Fruit fly (Drosophila melanogaster) whole organism, embryonic: Measurements from ENCODE around the gene Or85b.

Source experiments
- Atf6 ChIP-seq: fragments of 200-800 bp; sonication (Bioruptor generic); IDR thresholded peaks from 2 replicates; pipeline ENCODE4 v1.3.6; 2022; ENCODE audit warnings: missing biosample characterization, missing genetic modification characterization
- Awh ChIP-seq: fragments of 200-800 bp; sonication (Bioruptor generic); IDR thresholded peaks from 2 replicates; pipeline ENCODE4, ENCODE4 v1.3.6; 2022; ENCODE audit warnings: missing biosample characterization, missing genetic modification characterization
- B-H1 ChIP-seq: fragments of 200-800 bp; sonication (Bioruptor generic); IDR thresholded peaks from 3 replicates; pipeline ENCODE4 v1.3.6; 2022; ENCODE audit warnings: missing biosample characterization, missing genetic modification characterization
- BtbVII ChIP-seq: fragments of 200-800 bp; sonication (Bioruptor generic); optimal IDR thresholded peaks from 3 replicates; lab custom pipeline; 2017; ENCODE audit warnings: missing biosample characterization, mild to moderate bottlenecking, missing genetic modification characterization
- CG10147 ChIP-seq: fragments of 200-800 bp; sonication (Bioruptor generic); optimal IDR thresholded peaks from 2 replicates; lab custom pipeline; 2019; ENCODE audit warnings: missing biosample characterization, mild to moderate bottlenecking, missing genetic modification characterization, moderate library complexity
- CG10274 ChIP-seq: fragments of 200-800 bp; sonication (Bioruptor generic); optimal IDR thresholded peaks from 3 replicates; lab custom pipeline; 2017; ENCODE audit warnings: missing biosample characterization, mild to moderate bottlenecking, missing genetic modification characterization
- CG11560 ChIP-seq: fragments of 200-800 bp; sonication (Bioruptor generic); IDR thresholded peaks from 3 replicates; pipeline ENCODE4 v1.3.6; 2022; ENCODE audit warnings: missing biosample characterization, missing genetic modification characterization
- CG13624 ChIP-seq: fragments of 200-800 bp; sonication (Bioruptor generic); optimal IDR thresholded peaks from 2 replicates; lab custom pipeline; 2016; ENCODE audit warnings: missing biosample characterization, missing genetic modification characterization
- CG14014 ChIP-seq: fragments of 200-800 bp; sonication (Bioruptor generic); IDR thresholded peaks from 2 replicates; pipeline ENCODE4 v1.3.6; 2022; ENCODE audit warnings: missing biosample characterization, missing genetic modification characterization
- CG15479 ChIP-seq: fragments of 200-800 bp; sonication (Bioruptor generic); optimal IDR thresholded peaks from 3 replicates; lab custom pipeline; 2019; ENCODE audit warnings: missing biosample characterization, mild to moderate bottlenecking, missing genetic modification characterization, moderate library complexity
- CG16813 ChIP-seq: fragments of 200-800 bp; sonication (Bioruptor generic); IDR thresholded peaks from 3 replicates; pipeline ENCODE4 v1.3.6; 2022; ENCODE audit warnings: missing biosample characterization, missing genetic modification characterization; ENCODE audit not compliant: partially characterized antibody
- CG16815 ChIP-seq: fragments of 200-800 bp; sonication (Bioruptor generic); optimal IDR thresholded peaks from 3 replicates; lab custom pipeline; 2017; ENCODE audit warnings: missing biosample characterization, mild to moderate bottlenecking, missing genetic modification characterization
- CG18262 ChIP-seq: fragments of 200-800 bp; optimal IDR thresholded peaks from 3 replicates; lab custom pipeline; 2019; ENCODE audit warnings: missing biosample characterization, mild to moderate bottlenecking, missing genetic modification characterization, moderate library complexity
- CG31224 ChIP-seq: fragments of 200-800 bp; sonication (Bioruptor generic); IDR thresholded peaks from 2 replicates; pipeline ENCODE4 v1.3.6; 2022; ENCODE audit warnings: missing biosample characterization, missing genetic modification characterization
- CG31365 ChIP-seq: fragments of 200-800 bp; sonication (Bioruptor generic); optimal IDR thresholded peaks from 2 replicates; lab custom pipeline; 2018; ENCODE audit warnings: missing biosample characterization, mild to moderate bottlenecking, missing genetic modification characterization
- CG34224 ChIP-seq: fragments of 200-800 bp; sonication (Bioruptor generic); IDR thresholded peaks from 3 replicates; pipeline ENCODE4 v1.3.6; 2022; ENCODE audit warnings: missing biosample characterization, missing genetic modification characterization; ENCODE audit not compliant: partially characterized antibody
- CG5180 ChIP-seq: fragments of 200-800 bp; sonication (Bioruptor generic); optimal IDR thresholded peaks from 3 replicates; lab custom pipeline; 2017; ENCODE audit warnings: missing biosample characterization, missing genetic modification characterization, mild to moderate bottlenecking, moderate library complexity, missing genetic modification reagents
- CG6689 ChIP-seq: fragments of 200-800 bp; sonication (Bioruptor generic); IDR thresholded peaks from 2 replicates; pipeline ENCODE4 v1.3.6; 2022; ENCODE audit warnings: missing biosample characterization, missing genetic modification characterization
- CG7745 ChIP-seq: fragments of 200-800 bp; sonication (Bioruptor generic); optimal IDR thresholded peaks from 2 replicates; lab custom pipeline; 2018; ENCODE audit warnings: missing biosample characterization, mild to moderate bottlenecking, missing genetic modification characterization, moderate library complexity
- CG9215 ChIP-seq: fragments of 200-800 bp; sonication (Bioruptor generic); IDR thresholded peaks from 2 replicates; pipeline ENCODE4 v1.3.6; 2022; ENCODE audit warnings: missing biosample characterization, missing genetic modification characterization
- CG9932 ChIP-seq: fragments of 200-800 bp; sonication (Bioruptor generic); IDR thresholded peaks from 2 replicates; pipeline ENCODE4 v1.3.6; 2022; ENCODE audit warnings: missing biosample characterization, missing genetic modification characterization
- D19A ChIP-seq: fragments of 200-800 bp; optimal IDR thresholded peaks from 3 replicates; lab custom pipeline; 2019; ENCODE audit warnings: missing biosample characterization, mild to moderate bottlenecking, missing genetic modification characterization, moderate library complexity
- Dfd ChIP-seq, 2 experiments: fragments of >200 bp; optimal IDR thresholded peaks; 2 replicates each; lab custom pipeline; 2017; ENCODE audit warnings: missing biosample characterization in 2 of 2, missing genetic modification characterization in 2 of 2
- Dll ChIP-seq: fragments of 200-800 bp; sonication (Bioruptor generic); IDR thresholded peaks from 4 replicates; pipeline ENCODE4 v1.3.6; 2022; ENCODE audit warnings: missing biosample characterization, missing genetic modification characterization; ENCODE audit not compliant: partially characterized antibody
- HLHmδ ChIP-seq: fragments of 200-800 bp; sonication (Bioruptor generic); optimal IDR thresholded peaks from 2 replicates; lab custom pipeline; 2018; ENCODE audit warnings: missing biosample characterization, mild to moderate bottlenecking, missing genetic modification characterization, moderate library complexity
- HmgD ChIP-seq: fragments of 200-800 bp; sonication (Bioruptor generic); optimal IDR thresholded peaks from 3 replicates; lab custom pipeline; 2016; ENCODE audit warnings: missing biosample characterization, missing genetic modification characterization
- Hsf ChIP-seq: fragments of 200-800 bp; sonication (Bioruptor generic); optimal IDR thresholded peaks from 3 replicates; lab custom pipeline; 2016; ENCODE audit warnings: missing biosample characterization, missing genetic modification characterization
- Sin3A ChIP-seq: fragments of >200 bp; optimal IDR thresholded peaks from 2 replicates; lab custom pipeline; 2018
- Sox102F ChIP-seq: fragments of 200-800 bp; sonication (Bioruptor generic); optimal IDR thresholded peaks from 2 replicates; lab custom pipeline; 2018; ENCODE audit warnings: missing biosample characterization, mild to moderate bottlenecking, missing genetic modification characterization, moderate library complexity
- btn ChIP-seq: fragments of 200-800 bp; sonication (Bioruptor generic); optimal IDR thresholded peaks from 2 replicates; lab custom pipeline; 2016; ENCODE audit warnings: missing biosample characterization, missing genetic modification characterization
- caup ChIP-seq: fragments of 200-800 bp; sonication (Bioruptor generic); optimal IDR thresholded peaks from 3 replicates; lab custom pipeline; 2017; ENCODE audit warnings: missing biosample characterization, mild to moderate bottlenecking, missing genetic modification characterization, moderate library complexity; ENCODE audit not compliant: severe bottlenecking
- dpn ChIP-seq, 2 experiments: fragments of 200-800 bp; sonication (Bioruptor generic); optimal IDR thresholded peaks; 3 replicates each; lab custom pipeline; 2016; ENCODE audit warnings: missing biosample characterization in 2 of 2, missing genetic modification characterization in 2 of 2
- ham ChIP-seq: fragments of 200-800 bp; sonication (Bioruptor generic); IDR thresholded peaks from 2 replicates; pipeline ENCODE4 v1.3.6; 2022; ENCODE audit warnings: missing biosample characterization, missing genetic modification characterization
- jing ChIP-seq: fragments of 200-800 bp; sonication (Bioruptor generic); optimal IDR thresholded peaks from 2 replicates; lab custom pipeline; 2018; ENCODE audit warnings: missing biosample characterization, mild to moderate bottlenecking, missing genetic modification characterization
- lmd ChIP-seq: fragments of 200-800 bp; sonication (Bioruptor generic); IDR thresholded peaks from 2 replicates; pipeline ENCODE4 v1.3.6; 2022; ENCODE audit warnings: missing biosample characterization, missing genetic modification characterization
- nmo ChIP-seq: fragments of 200-800 bp; sonication (Bioruptor generic); optimal IDR thresholded peaks from 2 replicates; lab custom pipeline; 2018; ENCODE audit warnings: missing biosample characterization, mild to moderate bottlenecking, missing genetic modification characterization, moderate library complexity
- pfk ChIP-seq: fragments of 200-800 bp; sonication (Bioruptor generic); optimal IDR thresholded peaks from 2 replicates; lab custom pipeline; 2018; ENCODE audit warnings: missing biosample characterization, mild to moderate bottlenecking, missing genetic modification characterization, moderate library complexity
- phol ChIP-seq: fragments of 200-800 bp; sonication (Bioruptor generic); optimal IDR thresholded peaks from 3 replicates; lab custom pipeline; 2018; ENCODE audit warnings: missing biosample characterization, mild to moderate bottlenecking, missing genetic modification characterization, moderate library complexity
- prd ChIP-seq, 3 experiments: fragments of >200 bp in 2 of 3; fragments of 200-800 bp in 1 of 3; sonication (Bioruptor generic) in 1 of 3; optimal IDR thresholded peaks in 2 of 3; IDR thresholded peaks in 1 of 3; 2 replicates in 2 of 3; 3 replicates in 1 of 3; pipeline versions ENCODE4 v1.3.6 to Lab custom; 2017 to 2022; ENCODE audit warnings: missing biosample characterization in 1 of 3, missing genetic modification characterization in 1 of 3
- sens ChIP-seq: fragments of 200-800 bp; sonication (Bioruptor generic); peaks from one replicate; lab custom pipeline; 2016; ENCODE audit warnings: missing biosample characterization, missing genetic modification characterization
- slou ChIP-seq: fragments of 200-800 bp; sonication (Bioruptor generic); optimal IDR thresholded peaks from 3 replicates; lab custom pipeline; 2016; ENCODE audit warnings: missing biosample characterization, missing genetic modification characterization
- slp2 ChIP-seq: fragments of 200-800 bp; sonication (Bioruptor generic); optimal IDR thresholded peaks from 2 replicates; lab custom pipeline; 2016; ENCODE audit warnings: missing biosample characterization, missing genetic modification characterization
- sr ChIP-seq: fragments of 200-800 bp; sonication (Bioruptor generic); IDR thresholded peaks from 3 replicates; pipeline ENCODE4 v1.3.6; 2022; ENCODE audit warnings: missing biosample characterization, missing genetic modification characterization
- tgo ChIP-seq: fragments of 200-800 bp; sonication (Bioruptor generic); IDR thresholded peaks from 3 replicates; pipeline ENCODE4 v1.3.6; 2022; ENCODE audit warnings: missing biosample characterization, missing genetic modification characterization
- tll ChIP-seq, 2 experiments: fragments of 200-800 bp in 1 of 2; fragments of >200 bp in 1 of 2; sonication (Bioruptor generic) in 1 of 2; optimal IDR thresholded peaks; 2 replicates each; lab custom pipeline; 2017 to 2019; ENCODE audit warnings: missing biosample characterization in 2 of 2, missing genetic modification characterization in 2 of 2, mild to moderate bottlenecking in 1 of 2, moderate library complexity in 1 of 2
- twi ChIP-seq: fragments of 200-800 bp; optimal IDR thresholded peaks from 2 replicates; lab custom pipeline; 2019; ENCODE audit warnings: missing biosample characterization, mild to moderate bottlenecking, missing genetic modification characterization, moderate library complexity
- vfl ChIP-seq: fragments of 200-800 bp; sonication (Bioruptor generic); optimal IDR thresholded peaks from 2 replicates; lab custom pipeline; 2016; ENCODE audit warnings: missing biosample characterization, missing genetic modification characterization
- zf30C ChIP-seq: fragments of 200-800 bp; sonication (Bioruptor generic); optimal IDR thresholded peaks from 3 replicates; lab custom pipeline; 2018; ENCODE audit warnings: missing biosample characterization, mild to moderate bottlenecking, missing genetic modification characterization

Or85b gene

DNA sequence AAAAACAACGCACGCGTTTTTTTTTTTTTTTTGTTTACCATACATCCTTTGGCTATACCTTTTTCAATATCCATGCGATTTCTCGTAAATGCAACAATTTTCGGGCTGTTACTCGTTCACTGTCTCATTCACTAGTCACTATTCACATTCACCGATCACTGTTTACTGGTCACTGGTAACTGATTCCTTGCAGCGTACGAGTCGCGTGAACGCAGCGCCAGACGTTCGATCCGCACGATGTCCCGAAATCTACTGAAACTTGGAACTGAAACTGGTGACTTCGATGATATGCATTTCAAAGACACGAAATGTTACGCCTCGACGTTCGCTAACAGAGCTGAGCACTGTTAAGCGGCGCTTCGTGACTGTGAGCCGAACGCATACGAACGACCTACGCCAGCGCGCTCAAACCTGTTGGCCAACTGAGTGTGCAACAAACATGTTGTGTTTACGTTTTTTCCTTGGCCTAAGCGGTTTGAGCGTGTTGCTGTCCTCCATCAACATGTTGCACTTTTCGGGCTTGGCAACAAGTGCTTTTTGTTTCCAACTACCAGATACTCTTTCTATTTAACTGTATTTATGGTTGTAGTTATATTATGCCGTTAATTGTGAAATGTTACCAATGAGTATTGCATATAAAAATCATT, 33.7 kb downstream of the Or85b start, which contains the start of gene CG45263 (continued):
- TF ChIP-seq jing (GFP tag; lab: Kevin White, UChicago) (peak; percentile 27), twi (tag; lab: Kevin White, UChicago) (no peak), tll (GFP tag; optimal IDR thresholded peaks at IDR 0.05; lab: Kevin White, UChicago) (peak in 1 of 2 experiments; percentile 47), D19A (tag; lab: Kevin White, UChicago) (peak; percentile 93), CG31224 (GFP tag; lab: Robert Waterston, UW) (no peak), caup (GFP tag; lab: Kevin White, UChicago) (peak; percentile 4), CG15479 (GFP tag; lab: Kevin White, UChicago) (peak; percentile 27), CG34224 (GFP tag; lab: Robert Waterston, UW) (peak; percentile 17; the same call in 1 of the 3 replicates), HLHmδ (GFP tag; lab: Kevin White, UChicago) (peak; percentile 28), Dll (GFP tag; lab: Robert Waterston, UW) (peak; percentile 18; the same call in 1 of the 4 replicates), CG5180 (GFP tag; lab: Kevin White, UChicago) (peak; percentile 98), CG16815 (GFP tag; lab: Kevin White, UChicago) (no peak), CG6689 (GFP tag; lab: Robert Waterston, UW) (no peak), pfk (GFP tag; lab: Kevin White, UChicago) (peak; percentile 72), HmgD (GFP tag; lab: Kevin White, UChicago) (peak; percentile 12), CG16813 (peak; percentile 31; the same call in 1 of the 3 replicates), zf30C (GFP tag; lab: Kevin White, UChicago) (peak; percentile 12)

- no peak for TF ChIP-seq CG13624 (GFP tag; lab: Kevin White, UChicago)
- peak; percentile 21; the same call in 1 of the 2 replicates for TF ChIP-seq CG9932 (GFP tag; lab: Robert Waterston, UW)
- TF ChIP-seq slou (GFP tag; lab: Kevin White, UChicago): no peak
- TF ChIP-seq lmd (GFP tag; lab: Robert Waterston, UW): 0 out of 2 replicates have a peak, but pooled peaks have one; percentile 25
- no peak for TF ChIP-seq Atf6 (GFP tag; lab: Robert Waterston, UW)
- TF ChIP-seq Awh (GFP tag; lab: Robert Waterston, UW): 0 out of 2 replicates have a peak, but pooled peaks have one; percentile 29
- no peak for TF ChIP-seq btn
- peak; percentile 75 for TF ChIP-seq D19A (tag; lab: Kevin White, UChicago)
- TF ChIP-seq phol (tag; lab: Kevin White, UChicago): peak; percentile 28
- no peak for TF ChIP-seq dpn (GFP tag; optimal IDR thresholded peaks at IDR 0.05; lab: Kevin White, UChicago)
- peak; percentile 61 for TF ChIP-seq sens
- TF ChIP-seq slp2 (GFP tag; lab: Kevin White, UChicago): no peak
- TF ChIP-seq Hsf (GFP tag; lab: Kevin White, UChicago): no peak
- TF ChIP-seq vfl (GFP tag; lab: Kevin White, UChicago): no peak
- TF ChIP-seq nmo (GFP tag; lab: Kevin White, UChicago): peak; percentile 41
- no peak for TF ChIP-seq sr (GFP tag; lab: Robert Waterston, UW)
- peak; percentile 39; the same call in 1 of the 3 replicates for TF ChIP-seq tgo (GFP tag; lab: Robert Waterston, UW)
- TF ChIP-seq CG9215: no peak
- no peak for TF ChIP-seq CG11560 (tag; lab: Robert Waterston, UW)
- TF ChIP-seq Sox102F (GFP tag; lab: Kevin White, UChicago): peak; percentile 66
- TF ChIP-seq CG10147 (GFP tag; lab: Kevin White, UChicago): no peak
- TF ChIP-seq B-H1 (GFP tag; lab: Robert Waterston, UW): no peak
- TF ChIP-seq CG18262 (tag; lab: Kevin White, UChicago): peak; percentile 25
- no peak for TF ChIP-seq CG31365 (tag; lab: Kevin White, UChicago)
- no peak for TF ChIP-seq CG7745 (tag; lab: Kevin White, UChicago)
- TF ChIP-seq CG14014: peak; percentile 20; the same call in 1 of the 2 replicates
- TF ChIP-seq BtbVII: no peak
- TF ChIP-seq CG10274 (GFP tag; lab: Kevin White, UChicago): no peak
- no peak for TF ChIP-seq Sin3A
- no peak for TF ChIP-seq ham (GFP tag; lab: Robert Waterston, UW)
- no peak for TF ChIP-seq Dfd (GFP tag; optimal IDR thresholded peaks at IDR 0.05; lab: Kevin White, UChicago)
- TF ChIP-seq prd (optimal IDR thresholded peaks at IDR 0.05; lab: Kevin White, UChicago): no peak
- TF ChIP-seq prd (GFP tag; IDR thresholded peaks at IDR 0.05; lab: Robert Waterston, UW): peak; percentile 20; the same call in 1 of the 3 replicates
Measured at dm6 chr3R:8470567-8470966, 40.6 kb downstream of the Or85b start.
